Worm (Caenorhabditis elegans) whole organism, dauer: Measurements from ENCODE around the gene nmur-2.

Source experiments
- unc-62 ChIP-seq: sonication (generic microtip); optimal IDR thresholded peaks from 2 replicates; lab custom pipeline; 2017; ENCODE audit warnings: missing biosample characterization, missing genetic modification reagents, missing genetic modification characterization

Gene nmur-2

ce11 chrII:91419-91818, 33.4 kb downstream of the nmur-2 start, which contains the start of gene mcat-1:
Gene mcat-1 (minus strand): TSS chrII:91519.
- TF ChIP-seq unc-62 = no peak

ce11 chrII:87937-88336, 36.9 kb downstream of the nmur-2 start:
- no peak for TF ChIP-seq unc-62

- TF ChIP-seq unc-62 = no peak
Measured at ce11 chrII:86794-87193, 38.0 kb downstream of the nmur-2 start.

ce11 chrII:84134-84533, 40.7 kb downstream of the nmur-2 start, which contains the start of gene C50D2.6:
Gene C50D2.6 (plus strand): TSS chrII:84434.
- no peak for TF ChIP-seq unc-62

DNA sequence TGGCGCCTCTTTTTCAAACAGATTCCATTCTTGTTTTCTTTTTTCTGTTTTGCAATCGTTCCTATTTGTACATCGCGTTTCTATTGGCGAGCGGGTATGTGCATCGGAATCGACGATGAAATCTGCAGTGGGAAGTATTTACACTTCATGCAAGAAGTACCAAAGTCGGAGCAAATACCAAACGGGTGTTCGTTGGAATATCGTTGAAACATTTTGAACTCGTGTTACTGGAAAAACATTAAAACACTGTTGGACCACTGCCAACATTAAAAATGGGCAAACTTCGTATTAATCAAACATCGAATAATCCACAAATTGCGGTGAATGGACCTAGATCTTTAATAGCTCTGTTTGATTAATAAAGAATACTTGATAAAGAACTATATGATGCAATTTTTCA, 45.6 kb downstream of the nmur-2 start, which contains the start of gene C23H3.9:
TSS of gene C23H3.9 (minus strand) at position 101 of the 400 bp plus-strand sequence.
- no peak for TF ChIP-seq unc-62

ce11 chrII:76662-77061, 48.1 kb downstream of the nmur-2 start:
- TF ChIP-seq unc-62 = no peak

DNA sequence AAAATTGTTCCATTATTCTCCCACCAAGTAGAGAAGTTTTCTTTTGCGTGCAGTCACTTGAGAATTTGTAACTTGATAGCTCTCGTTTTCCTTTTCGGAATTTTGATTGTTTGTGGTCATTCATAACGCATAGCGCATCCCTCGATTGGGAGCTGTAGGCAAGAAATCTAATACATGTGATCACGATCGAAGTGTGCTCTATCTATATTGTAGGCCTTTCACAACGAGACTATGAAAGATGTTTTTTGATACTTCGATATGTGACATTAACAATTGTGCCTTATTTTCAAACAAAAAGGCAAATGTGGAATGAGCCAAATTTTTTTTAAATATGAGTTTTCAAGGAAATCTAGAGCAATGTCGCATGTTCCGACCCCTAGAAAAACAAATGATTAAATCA, 49.0 kb downstream of the nmur-2 start:
- TF ChIP-seq unc-62 = no peak

DNA sequence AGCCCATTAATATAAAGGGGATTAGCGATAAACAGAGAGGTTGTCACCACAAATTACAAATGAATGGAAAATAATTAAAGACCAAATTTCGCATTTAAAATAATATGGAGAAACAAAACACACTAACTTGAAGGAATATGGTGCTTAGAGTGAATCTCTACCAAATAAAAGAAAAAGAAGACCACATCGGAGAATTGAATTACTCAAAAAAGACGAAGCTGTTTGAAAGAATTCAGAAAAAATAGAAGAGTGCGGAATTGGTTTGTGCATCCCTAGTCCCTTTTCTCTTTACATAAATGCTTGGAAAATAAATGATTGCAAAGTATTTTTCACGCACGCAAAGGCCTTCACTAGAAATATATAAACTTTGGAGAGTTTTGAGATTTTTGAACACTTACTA, 50.9 kb downstream of the nmur-2 start:
- TF ChIP-seq unc-62 = no peak

- TF ChIP-seq unc-62 = no peak
Measured at ce11 chrII:73329-73728, 51.5 kb downstream of the nmur-2 start.
